Fruit fly (Drosophila melanogaster): ENCODE measurements around the gene CG32228.

CG32228 gene

DNA sequence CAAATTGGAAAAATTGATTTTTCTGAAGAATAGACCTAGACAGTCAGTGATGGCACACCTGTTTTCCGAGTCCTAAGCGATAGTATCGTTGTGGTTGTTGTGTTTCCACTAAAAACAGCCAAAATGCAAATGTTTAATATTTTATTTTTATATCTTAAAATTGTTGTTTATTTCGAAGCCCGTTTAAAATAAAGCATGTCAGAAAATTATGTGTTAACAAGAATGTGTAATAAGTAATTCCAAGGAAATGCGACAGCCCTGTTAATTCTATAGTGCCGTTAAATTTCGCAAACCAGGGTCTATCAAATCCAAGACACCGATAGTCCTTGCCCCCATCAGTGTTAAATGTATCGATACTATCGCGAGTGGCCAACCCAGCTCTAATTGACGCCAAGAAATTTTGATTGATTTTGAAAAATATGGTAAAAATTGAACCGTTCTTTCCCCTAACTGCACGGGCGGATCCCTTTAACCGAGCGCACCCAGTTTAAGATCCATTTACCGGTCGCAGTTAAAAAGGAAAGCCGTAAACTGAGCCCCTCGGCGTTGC is 36.5 kb downstream of the CG32228 start, which contains the start of gene Pex23 (continued):
- TF ChIP-seq abd-A (tag; optimal IDR thresholded peaks at IDR 0.05) (no peak), kah (GFP tag; optimal IDR thresholded peaks at IDR 0.05) (peak; percentile 16), YL-1 (GFP tag; optimal IDR thresholded peaks at IDR 0.05) (peak; percentile 89), CG10431 (GFP tag; optimal IDR thresholded peaks at IDR 0.05) (peak; percentile 39), CoRest (tag; optimal IDR thresholded peaks at IDR 0.05) (peak; percentile 89), HLH54F (GFP tag; optimal IDR thresholded peaks at IDR 0.05) (peak; percentile 70), CHES-1-like (GFP tag; optimal IDR thresholded peaks at IDR 0.05) (peak; percentile 75), Ets97D (GFP tag; optimal IDR thresholded peaks at IDR 0.05) (peak; percentile 78), CG13775 (GFP tag; optimal IDR thresholded peaks at IDR 0.05) (peak; percentile 86), sens (GFP tag) (peak; percentile 96), CG14667 (GFP tag; IDR thresholded peaks at IDR 0.05) (peak; percentile 77), chm (GFP tag; IDR thresholded peaks at IDR 0.05) (peak; percentile 76), wdn (GFP tag; IDR thresholded peaks at IDR 0.05) (no peak), lola (GFP tag; optimal IDR thresholded peaks at IDR 0.05) (peak in 1 of 3 experiments; percentile 80), CG32532 (GFP tag; IDR thresholded peaks at IDR 0.05) (peak; percentile 87), CG14050 (GFP tag; IDR thresholded peaks at IDR 0.05) (peak; percentile 69), CG2120 (GFP tag; optimal IDR thresholded peaks at IDR 0.05) (peak; percentile 89), sob (GFP tag; IDR thresholded peaks at IDR 0.05) (peak; percentile 87), Ssrp (tag; optimal IDR thresholded peaks at IDR 0.05) (peak; percentile 79), CG2199 (GFP tag; IDR thresholded peaks at IDR 0.05) (peak; percentile 65; the same call in 1 of the 3 replicates), pum (GFP tag; optimal IDR thresholded peaks at IDR 0.05) (peak; percentile 50), HmgZ (tag; optimal IDR thresholded peaks at IDR 0.05) (peak; percentile 86), CG9727 (GFP tag; optimal IDR thresholded peaks at IDR 0.05) (peak; percentile 86), Aef1 (GFP tag; IDR thresholded peaks at IDR 0.05) (peak; percentile 81), CG2875 (GFP tag; optimal IDR thresholded peaks at IDR 0.05) (peak; percentile 22), CG3838 (GFP tag; optimal IDR thresholded peaks at IDR 0.05) (peak; percentile 50), Dref (GFP tag; IDR thresholded peaks at IDR 0.05) (peak; percentile 88), Usf (GFP tag; optimal IDR thresholded peaks at IDR 0.05) (peak; percentile 48), CG14441 (GFP tag; IDR thresholded peaks at IDR 0.05) (peak; percentile 82), vfl (GFP tag; optimal IDR thresholded peaks at IDR 0.05) (peak; percentile 65), CG18619 (GFP tag; optimal IDR thresholded peaks at IDR 0.05) (peak; percentile 60), ham (GFP tag; IDR thresholded peaks at IDR 0.05) (peak; percentile 13; the same call in 1 of the 2 replicates), nmo (GFP tag; optimal IDR thresholded peaks at IDR 0.05) (peak; percentile 91), Awh (GFP tag; IDR thresholded peaks at IDR 0.05) (no peak), Abd-B (GFP tag; optimal IDR thresholded peaks at IDR 0.05) (peak; percentile 90), schlank (tag; optimal IDR thresholded peaks at IDR 0.05) (no peak), CG15601 (tag; optimal IDR thresholded peaks at IDR 0.05) (peak; percentile 86), dysf (GFP tag; IDR thresholded peaks at IDR 0.05) (peak; percentile 77), CG6254 (GFP tag; optimal IDR thresholded peaks at IDR 0.05) (peak; percentile 62), salm (tag; optimal IDR thresholded peaks at IDR 0.05) (peak; percentile 15), CG17328 (GFP tag; IDR thresholded peaks at IDR 0.05) (peak; percentile 77), seq (GFP tag; IDR thresholded peaks at IDR 0.05) (peak; percentile 71), zfh2 (GFP tag; optimal IDR thresholded peaks at IDR 0.05) (peak; percentile 79), CG18764 (GFP tag; optimal IDR thresholded peaks at IDR 0.05) (peak; percentile 86), CG6683 (GFP tag; optimal IDR thresholded peaks at IDR 0.05) (peak; percentile 54), CG10654 (GFP tag; optimal IDR thresholded peaks at IDR 0.05) (peak; percentile 78), CG31441 (GFP tag; IDR thresholded peaks at IDR 0.05) (peak; percentile 82), D19A (tag; optimal IDR thresholded peaks at IDR 0.05) (peak; percentile 56), chn (GFP tag; optimal IDR thresholded peaks at IDR 0.05) (peak; percentile 83), CG13296 (GFP tag; optimal IDR thresholded peaks at IDR 0.05) (peak; percentile 59), cas (GFP tag; IDR thresholded peaks at IDR 0.05) (peak; percentile 73)
